Fruit fly (Drosophila melanogaster) whole organism, embryonic: ENCODE measurements around the gene CG43072.

Source experiments
- Atf6 ChIP-seq: fragments of 200-800 bp; sonication (Bioruptor generic); IDR thresholded peaks from 2 replicates; pipeline ENCODE4 v1.3.6; 2022; ENCODE audit warnings: missing biosample characterization, missing genetic modification characterization
- B-H1 ChIP-seq: fragments of 200-800 bp; sonication (Bioruptor generic); IDR thresholded peaks from 3 replicates; pipeline ENCODE4 v1.3.6; 2022; ENCODE audit warnings: missing biosample characterization, missing genetic modification characterization
- CG1024 ChIP-seq: fragments of 200-800 bp; sonication (Bioruptor generic); IDR thresholded peaks from 2 replicates; pipeline ENCODE4 v1.3.6; 2022; ENCODE audit warnings: missing biosample characterization, missing genetic modification characterization
- CG10274 ChIP-seq: fragments of 200-800 bp; sonication (Bioruptor generic); optimal IDR thresholded peaks from 3 replicates; lab custom pipeline; 2017; ENCODE audit warnings: missing biosample characterization, mild to moderate bottlenecking, missing genetic modification characterization
- CG12769 ChIP-seq: fragments of 200-800 bp; sonication (Bioruptor generic); optimal IDR thresholded peaks from 2 replicates; lab custom pipeline; 2019; ENCODE audit warnings: missing biosample characterization, mild to moderate bottlenecking, missing genetic modification characterization, moderate library complexity
- CG13424 ChIP-seq: fragments of 200-800 bp; sonication (Bioruptor generic); optimal IDR thresholded peaks from 2 replicates; lab custom pipeline; 2019; ENCODE audit warnings: missing biosample characterization, mild to moderate bottlenecking, missing genetic modification characterization, moderate library complexity
- CG14441 ChIP-seq: fragments of 200-800 bp; sonication (Bioruptor generic); IDR thresholded peaks from 2 replicates; pipeline ENCODE4 v1.3.6; 2022; ENCODE audit warnings: missing biosample characterization, missing genetic modification characterization
- CG16863 ChIP-seq: fragments of 200-800 bp; sonication (Bioruptor generic); optimal IDR thresholded peaks from 3 replicates; lab custom pipeline; 2016; ENCODE audit warnings: missing biosample characterization, missing genetic modification characterization
- CG18619 ChIP-seq: fragments of 200-800 bp; sonication (Bioruptor generic); optimal IDR thresholded peaks from 3 replicates; lab custom pipeline; 2017; ENCODE audit warnings: missing biosample characterization, mild to moderate bottlenecking, missing genetic modification characterization
- CG2129 ChIP-seq: fragments of 200-800 bp; sonication (Bioruptor generic); IDR thresholded peaks from 2 replicates; pipeline ENCODE4 v1.3.6; 2022; ENCODE audit warnings: missing biosample characterization, missing genetic modification characterization; ENCODE audit not compliant: partially characterized antibody
- CG32532 ChIP-seq: fragments of 200-800 bp; sonication (Bioruptor generic); IDR thresholded peaks from 2 replicates; pipeline ENCODE4 v1.3.6; 2022; ENCODE audit warnings: missing biosample characterization, missing genetic modification characterization
- CG43689 ChIP-seq: fragments of 200-800 bp; sonication (Bioruptor generic); IDR thresholded peaks from 2 replicates; pipeline ENCODE4 v1.3.6; 2022; ENCODE audit warnings: missing biosample characterization, missing genetic modification characterization
- CG5180 ChIP-seq: fragments of 200-800 bp; sonication (Bioruptor generic); optimal IDR thresholded peaks from 3 replicates; lab custom pipeline; 2017; ENCODE audit warnings: missing biosample characterization, missing genetic modification characterization, mild to moderate bottlenecking, moderate library complexity, missing genetic modification reagents
- CG6175 ChIP-seq: fragments of 200-800 bp; sonication (Bioruptor generic); IDR thresholded peaks from 3 replicates; pipeline ENCODE4 v1.3.6; 2022; ENCODE audit warnings: missing biosample characterization, missing genetic modification characterization
- CG6689 ChIP-seq: fragments of 200-800 bp; sonication (Bioruptor generic); IDR thresholded peaks from 2 replicates; pipeline ENCODE4 v1.3.6; 2022; ENCODE audit warnings: missing biosample characterization, missing genetic modification characterization
- CG8388 ChIP-seq: fragments of 200-800 bp; sonication (Bioruptor generic); optimal IDR thresholded peaks from 2 replicates; lab custom pipeline; 2019; ENCODE audit warnings: missing biosample characterization, mild to moderate bottlenecking, missing genetic modification characterization, moderate library complexity
- HLH4C ChIP-seq: fragments of 200-800 bp; sonication (Bioruptor generic); IDR thresholded peaks from 3 replicates; pipeline ENCODE4 v1.3.6; 2022; ENCODE audit warnings: missing biosample characterization, missing genetic modification characterization; ENCODE audit not compliant: partially characterized antibody
- Hmr ChIP-seq: fragments of 200-800 bp; sonication (Bioruptor generic); optimal IDR thresholded peaks from 3 replicates; lab custom pipeline; 2017; ENCODE audit warnings: mild to moderate bottlenecking, missing biosample characterization, missing genetic modification reagents, missing genetic modification characterization
- MBD-R2 ChIP-seq: fragments of 200-800 bp; sonication (Bioruptor generic); IDR thresholded peaks from 2 replicates; pipeline ENCODE4 v1.3.6; 2022; ENCODE audit warnings: missing biosample characterization, missing genetic modification characterization
- MTF-1 ChIP-seq: fragments of 200-800 bp; sonication (Bioruptor generic); optimal IDR thresholded peaks from 2 replicates; lab custom pipeline; 2018; ENCODE audit warnings: missing biosample characterization, mild to moderate bottlenecking, missing genetic modification characterization, borderline replicate concordance
- Mad ChIP-seq: fragments of 200-800 bp; sonication (Bioruptor generic); optimal IDR thresholded peaks from 2 replicates; lab custom pipeline; 2016; ENCODE audit warnings: missing biosample characterization, missing genetic modification characterization
- Max ChIP-seq: fragments of 200-800 bp; sonication (Bioruptor generic); optimal IDR thresholded peaks from 2 replicates; lab custom pipeline; 2016; ENCODE audit warnings: missing biosample characterization, mild to moderate bottlenecking, missing genetic modification characterization
- Med ChIP-seq: fragments of 200-800 bp; sonication (Bioruptor generic); peaks from one replicate; lab custom pipeline; 2016; ENCODE audit warnings: missing biosample characterization, missing genetic modification characterization, mild to moderate bottlenecking, inconsistent platforms, moderate library complexity
- Mes4 ChIP-seq: fragments of 200-800 bp; sonication (Bioruptor generic); optimal IDR thresholded peaks from 2 replicates; lab custom pipeline; 2016; ENCODE audit warnings: missing biosample characterization, missing genetic modification characterization
- Rx ChIP-seq: fragments of 200-800 bp; sonication (Bioruptor generic); IDR thresholded peaks from 2 replicates; pipeline ENCODE4 v1.3.6; 2022; ENCODE audit warnings: missing biosample characterization, missing genetic modification characterization
- Scr ChIP-seq: fragments of 200-800 bp; sonication (Bioruptor generic); IDR thresholded peaks from 2 replicates; pipeline ENCODE4 v1.3.6; 2022; ENCODE audit warnings: missing biosample characterization, missing genetic modification characterization; ENCODE audit not compliant: partially characterized antibody
- Sox102F ChIP-seq: fragments of 200-800 bp; sonication (Bioruptor generic); optimal IDR thresholded peaks from 2 replicates; lab custom pipeline; 2018; ENCODE audit warnings: missing biosample characterization, mild to moderate bottlenecking, missing genetic modification characterization, moderate library complexity
- Taf1 ChIP-seq: fragments of 200-800 bp; sonication (Bioruptor generic); IDR thresholded peaks from 2 replicates; pipeline ENCODE4 v1.3.6; 2022; ENCODE audit warnings: missing biosample characterization, missing genetic modification characterization
- al ChIP-seq: fragments of 200-800 bp; sonication (Bioruptor generic); IDR thresholded peaks from 2 replicates; pipeline ENCODE4 v1.3.6; 2022; ENCODE audit warnings: missing biosample characterization, missing genetic modification characterization
- bsh ChIP-seq, 2 experiments: fragments of 200-800 bp; sonication (Bioruptor generic); optimal IDR thresholded peaks; 2 replicates each; lab custom pipeline; 2017 to 2018; ENCODE audit warnings: mild to moderate bottlenecking in 2 of 2, missing biosample characterization in 2 of 2, missing genetic modification characterization in 2 of 2, moderate library complexity in 1 of 2
- cg ChIP-seq: fragments of 200-800 bp; sonication (Bioruptor generic); optimal IDR thresholded peaks from 3 replicates; lab custom pipeline; 2019; ENCODE audit warnings: missing biosample characterization, mild to moderate bottlenecking, missing genetic modification characterization, moderate library complexity
- corto ChIP-seq: fragments of 200-800 bp; sonication (Bioruptor generic); optimal IDR thresholded peaks from 2 replicates; lab custom pipeline; 2016; ENCODE audit warnings: missing biosample characterization, mild to moderate bottlenecking, missing genetic modification characterization, moderate library complexity
- crol ChIP-seq: fragments of 200-800 bp; sonication (Bioruptor generic); IDR thresholded peaks from 2 replicates; pipeline ENCODE4 v1.3.6; 2022; ENCODE audit warnings: missing biosample characterization, missing genetic modification characterization
- dmrt11E ChIP-seq: fragments of 200-800 bp; sonication (Bioruptor generic); optimal IDR thresholded peaks from 3 replicates; lab custom pipeline; 2018; ENCODE audit warnings: missing biosample characterization, mild to moderate bottlenecking, missing genetic modification characterization, moderate library complexity
- dysf ChIP-seq: fragments of 200-800 bp; sonication (Bioruptor generic); IDR thresholded peaks from 3 replicates; pipeline ENCODE4 v1.3.6; 2022; ENCODE audit warnings: missing biosample characterization, missing genetic modification characterization
- gce ChIP-seq: fragments of 200-800 bp; sonication (Bioruptor generic); IDR thresholded peaks from 3 replicates; pipeline ENCODE4 v1.3.6; 2022; ENCODE audit warnings: missing biosample characterization, missing genetic modification characterization
- gro ChIP-seq: fragments of 200-800 bp; sonication (Bioruptor generic); optimal IDR thresholded peaks from 2 replicates; lab custom pipeline; 2016; ENCODE audit warnings: missing biosample characterization, missing genetic modification characterization
- gsb-n ChIP-seq: fragments of 200-800 bp; sonication (Bioruptor generic); optimal IDR thresholded peaks from 3 replicates; lab custom pipeline; 2018; ENCODE audit warnings: missing biosample characterization, mild to moderate bottlenecking, missing genetic modification characterization
- jigr1 ChIP-seq: fragments of 200-800 bp; sonication (Bioruptor generic); IDR thresholded peaks from 3 replicates; pipeline ENCODE4 v1.3.6; 2022; ENCODE audit warnings: missing biosample characterization, missing genetic modification characterization
- kni ChIP-seq: fragments of 200-800 bp; sonication (Bioruptor generic); optimal IDR thresholded peaks from 3 replicates; lab custom pipeline; 2017; ENCODE audit warnings: mild to moderate bottlenecking, missing biosample characterization, missing genetic modification reagents, missing genetic modification characterization
- mld ChIP-seq: fragments of 200-800 bp; sonication (Bioruptor generic); IDR thresholded peaks from 3 replicates; pipeline ENCODE4 v1.3.6; 2022; ENCODE audit warnings: missing biosample characterization, missing genetic modification characterization; ENCODE audit not compliant: partially characterized antibody
- nom ChIP-seq: fragments of 200-800 bp; sonication (Bioruptor generic); optimal IDR thresholded peaks from 2 replicates; lab custom pipeline; 2017; ENCODE audit warnings: missing biosample characterization, missing genetic modification characterization, mild to moderate bottlenecking, moderate library complexity, missing genetic modification reagents
- onecut ChIP-seq: fragments of 200-800 bp; sonication (Bioruptor generic); IDR thresholded peaks from 2 replicates; pipeline ENCODE4 v1.3.6; 2022; ENCODE audit warnings: missing biosample characterization, missing genetic modification characterization
- ranshi ChIP-seq: fragments of 200-800 bp; sonication (Bioruptor generic); IDR thresholded peaks from 2 replicates; pipeline ENCODE4 v1.3.6; 2022; ENCODE audit warnings: missing biosample characterization, missing genetic modification characterization
- repo ChIP-seq: fragments of 200-800 bp; sonication (Bioruptor generic); optimal IDR thresholded peaks from 2 replicates; lab custom pipeline; 2016; ENCODE audit warnings: missing biosample characterization, missing genetic modification characterization
- sd ChIP-seq: fragments of 200-800 bp; sonication (Bioruptor generic); optimal IDR thresholded peaks from 3 replicates; lab custom pipeline; 2018; ENCODE audit warnings: missing biosample characterization, mild to moderate bottlenecking, missing genetic modification characterization, moderate library complexity
- slp2 ChIP-seq: fragments of 200-800 bp; sonication (Bioruptor generic); optimal IDR thresholded peaks from 2 replicates; lab custom pipeline; 2016; ENCODE audit warnings: missing biosample characterization, missing genetic modification characterization
- unc-4 ChIP-seq: fragments of 200-800 bp; sonication (Bioruptor generic); IDR thresholded peaks from 2 replicates; pipeline ENCODE4 v1.3.6; 2022; ENCODE audit warnings: missing biosample characterization, missing genetic modification characterization; ENCODE audit not compliant: partially characterized antibody
- vnd ChIP-seq: fragments of 200-800 bp; sonication (Bioruptor generic); IDR thresholded peaks from 3 replicates; pipeline ENCODE4 v1.3.6; 2022; ENCODE audit warnings: missing biosample characterization, missing genetic modification characterization; ENCODE audit not compliant: partially characterized antibody
- yki ChIP-seq: fragments of >200 bp; optimal IDR thresholded peaks from 3 replicates; lab custom pipeline; 2018

Gene CG43072

DNA sequence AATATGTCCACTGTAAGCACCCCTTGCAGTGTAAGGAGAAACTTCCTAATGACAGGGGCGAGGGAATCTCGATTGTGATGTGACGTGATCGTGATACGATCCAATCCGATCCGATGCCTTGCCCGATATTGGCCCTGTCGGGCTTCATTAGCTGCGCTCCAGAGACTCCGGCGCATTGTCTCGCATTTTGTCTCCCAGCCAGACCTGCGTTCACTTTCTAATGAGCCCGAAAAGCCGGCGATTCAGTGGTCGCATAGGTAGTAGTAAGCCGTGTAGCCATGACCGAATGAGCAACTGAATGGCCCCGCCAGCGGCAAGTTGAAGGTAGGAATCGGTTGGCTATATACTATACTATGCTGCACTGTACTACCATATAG is 10.8 kb upstream of the CG43072 start (continued):
- TF ChIP-seq CG1024 (GFP tag; lab: Robert Waterston, UW) (no peak), CG8388 (GFP tag; lab: Kevin White, UChicago) (no peak), CG2129 (no peak), MTF-1 (GFP tag; lab: Kevin White, UChicago) (no peak), onecut (GFP tag; lab: Robert Waterston, UW) (no peak), gsb-n (tag; lab: Kevin White, UChicago) (peak; percentile 11), CG5180 (GFP tag; lab: Kevin White, UChicago) (no peak), cg (GFP tag; lab: Kevin White, UChicago) (no peak), yki (lab: Kevin White, UChicago) (no peak), Rx (GFP tag; lab: Robert Waterston, UW) (no peak), Med (GFP tag; lab: Kevin White, UChicago) (peak; percentile 58), dysf (GFP tag; lab: Robert Waterston, UW) (no peak)
- TF ChIP-seq, all 482 proteins: peak for 9

DNA sequence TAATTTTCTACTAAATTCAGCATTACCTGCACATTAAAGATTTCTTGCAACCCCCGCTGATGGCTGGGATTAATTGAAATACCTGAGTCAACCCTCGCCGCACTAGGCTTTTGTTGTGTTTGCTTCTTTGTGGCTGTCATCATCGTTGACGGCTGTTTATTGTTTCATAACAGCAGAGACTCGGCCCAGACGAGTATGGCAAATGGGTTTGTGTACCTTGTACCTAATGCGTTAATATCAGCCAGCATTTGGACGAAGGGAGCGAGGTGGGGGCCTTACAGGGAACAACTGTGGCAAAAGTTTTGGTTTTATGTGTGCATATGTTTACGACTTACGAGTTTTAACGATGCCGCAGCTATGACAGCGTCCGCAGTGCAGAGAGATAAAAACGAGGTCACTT is 9.8 kb upstream of the CG43072 start:
- TF ChIP-seq crol (GFP tag; lab: Robert Waterston, UW) (peak; percentile 83), CG18619 (GFP tag; lab: Kevin White, UChicago) (no peak), kni (GFP tag; lab: Kevin White, UChicago) (peak; percentile 30), corto (GFP tag; lab: Kevin White, UChicago) (no peak), Hmr (GFP tag; lab: Kevin White, UChicago) (no peak), mld (GFP tag; lab: Robert Waterston, UW) (no peak), B-H1 (GFP tag; lab: Robert Waterston, UW) (no peak), CG43689 (GFP tag; lab: Robert Waterston, UW) (no peak), al (GFP tag; lab: Robert Waterston, UW) (no peak), vnd (GFP tag; lab: Robert Waterston, UW) (no peak), ranshi (GFP tag; lab: Robert Waterston, UW) (no peak), repo (GFP tag; lab: Kevin White, UChicago) (no peak), Mes4 (GFP tag; lab: Kevin White, UChicago) (no peak), sd (peak; percentile 56), CG16863 (GFP tag; lab: Kevin White, UChicago) (no peak), dmrt11E (tag; lab: Kevin White, UChicago) (no peak), jigr1 (GFP tag; lab: Robert Waterston, UW) (no peak), CG10274 (no peak), bsh (GFP tag; optimal IDR thresholded peaks at IDR 0.05; lab: Kevin White, UChicago) (no peak), Taf1 (no peak), Scr (GFP tag; lab: Robert Waterston, UW) (no peak), CG12769 (peak; percentile 76), CG6689 (no peak), nom (no peak), gro (peak; percentile 10), gce (GFP tag; lab: Robert Waterston, UW) (no peak), CG13424 (tag; lab: Kevin White, UChicago) (no peak), slp2 (no peak), CG14441 (GFP tag; lab: Robert Waterston, UW) (no peak; the same call in 1 of the 2 replicates), Atf6 (no peak), Max (GFP tag; lab: Kevin White, UChicago) (no peak), unc-4 (GFP tag; lab: Robert Waterston, UW) (no peak), Sox102F (GFP tag; lab: Kevin White, UChicago) (no peak), CG32532 (GFP tag; lab: Robert Waterston, UW) (0 out of 2 replicates have a peak, but pooled peaks have one; percentile 19), Mad (GFP tag; lab: Kevin White, UChicago) (no peak), HLH4C (GFP tag; lab: Robert Waterston, UW) (no peak), MBD-R2 (GFP tag; lab: Robert Waterston, UW) (no peak), CG6175 (0 out of 3 replicates have a peak, but pooled peaks have one; percentile 37)
